Worm (Caenorhabditis elegans) whole organism, mixed stage, embryonic: Measurements from ENCODE around the gene C26E6.1.

Source experiments
- M03D4.4 ChIP-seq: sonication (generic microtip); optimal IDR thresholded peaks from 2 replicates; lab custom pipeline; 2017; ENCODE audit warnings: mild to moderate bottlenecking, missing genetic modification characterization, missing compliant biosample characterization
- bed-3 ChIP-seq: fragments of 200-800 bp; sonication (Bioruptor generic); optimal IDR thresholded peaks from 3 replicates; lab custom pipeline; 2018; ENCODE audit warnings: mild to moderate bottlenecking, missing genetic modification characterization, moderate library complexity, missing compliant biosample characterization
- blmp-1 ChIP-seq: fragments of 150-350 bp; optimal IDR thresholded peaks from 2 replicates; lab custom pipeline; 2014; ENCODE audit warnings: missing biosample characterization, missing genetic modification characterization
- ceh-39 ChIP-seq: fragments of 150-350 bp; optimal IDR thresholded peaks from 2 replicates; lab custom pipeline; 2014; ENCODE audit warnings: missing biosample characterization, missing genetic modification characterization
- ceh-43 ChIP-seq: fragments of 200-800 bp; sonication (Bioruptor generic); optimal IDR thresholded peaks from 2 replicates; lab custom pipeline; 2018; ENCODE audit warnings: mild to moderate bottlenecking, missing genetic modification characterization, moderate library complexity, missing compliant biosample characterization
- ceh-83 ChIP-seq: fragments of 200-800 bp; sonication (Bioruptor generic); optimal IDR thresholded peaks from 2 replicates; lab custom pipeline; 2018; ENCODE audit warnings: mild to moderate bottlenecking, missing genetic modification characterization, missing compliant biosample characterization
- ces-1 ChIP-seq: fragments of 150-350 bp; optimal IDR thresholded peaks from 2 replicates; lab custom pipeline; 2014; ENCODE audit warnings: missing biosample characterization, missing genetic modification reagents, missing genetic modification characterization
- cnd-1 ChIP-seq: fragments of 200-800 bp; sonication (Bioruptor generic); optimal IDR thresholded peaks from 2 replicates; lab custom pipeline; 2018; ENCODE audit warnings: mild to moderate bottlenecking, missing genetic modification characterization, missing compliant biosample characterization
- drap-1 ChIP-seq: fragments of 200-800 bp; sonication (Bioruptor generic); optimal IDR thresholded peaks from 3 replicates; lab custom pipeline; 2018; ENCODE audit warnings: mild to moderate bottlenecking, missing genetic modification characterization, missing compliant biosample characterization
- elt-1 ChIP-seq: sonication (generic microtip); optimal IDR thresholded peaks from 2 replicates; lab custom pipeline; 2017; ENCODE audit warnings: missing genetic modification characterization, mild to moderate bottlenecking, missing compliant biosample characterization, antibody characterized with exemption, moderate library complexity, borderline replicate concordance; ENCODE audit not compliant: insufficient read depth
- elt-3 ChIP-seq: fragments of 150-350 bp; optimal IDR thresholded peaks from 2 replicates; lab custom pipeline; 2014; ENCODE audit warnings: missing biosample characterization, missing genetic modification characterization
- flh-1 ChIP-seq: fragments of 200-800 bp; sonication (Bioruptor generic); optimal IDR thresholded peaks from 2 replicates; lab custom pipeline; 2018; ENCODE audit warnings: mild to moderate bottlenecking, missing genetic modification characterization, moderate library complexity, missing compliant biosample characterization
- ham-2 ChIP-seq: fragments of 200-800 bp; sonication (Bioruptor generic); optimal IDR thresholded peaks from 2 replicates; lab custom pipeline; 2018; ENCODE audit warnings: mild to moderate bottlenecking, missing genetic modification characterization, missing compliant biosample characterization
- hlh-1 ChIP-seq: fragments of 150-350 bp; optimal IDR thresholded peaks from 2 replicates; lab custom pipeline; 2014; ENCODE audit warnings: missing biosample characterization, missing genetic modification reagents, missing genetic modification characterization
- lin-13 ChIP-seq: fragments of 150-350 bp; optimal IDR thresholded peaks from 2 replicates; lab custom pipeline; 2014; ENCODE audit warnings: missing biosample characterization, missing genetic modification characterization
- lin-32 ChIP-seq: fragments of 200-800 bp; sonication (Bioruptor generic); optimal IDR thresholded peaks from 2 replicates; lab custom pipeline; 2018; ENCODE audit warnings: mild to moderate bottlenecking, missing genetic modification characterization, missing compliant biosample characterization
- lsy-2 ChIP-seq: fragments of 150-350 bp; optimal IDR thresholded peaks from 2 replicates; lab custom pipeline; 2014; ENCODE audit warnings: missing biosample characterization, missing genetic modification characterization
- mab-5 ChIP-seq: fragments of 150-350 bp; optimal IDR thresholded peaks from 2 replicates; lab custom pipeline; 2014; ENCODE audit warnings: missing biosample characterization, missing genetic modification characterization
- mep-1 ChIP-seq: fragments of 150-350 bp; optimal IDR thresholded peaks from 2 replicates; lab custom pipeline; 2017; ENCODE audit warnings: missing biosample characterization, missing genetic modification reagents, missing genetic modification characterization, inconsistent platforms
- mls-2 ChIP-seq: sonication (generic microtip); optimal IDR thresholded peaks from 2 replicates; lab custom pipeline; 2016; ENCODE audit warnings: mild to moderate bottlenecking, missing genetic modification characterization, moderate library complexity, missing compliant biosample characterization
- nhr-12 ChIP-seq: fragments of 150-350 bp; optimal IDR thresholded peaks from 2 replicates; lab custom pipeline; 2014; ENCODE audit warnings: missing biosample characterization, missing genetic modification characterization
- nhr-2 ChIP-seq: fragments of 150-350 bp; optimal IDR thresholded peaks from 2 replicates; lab custom pipeline; 2014; ENCODE audit warnings: missing biosample characterization, missing genetic modification characterization
- nhr-237 ChIP-seq: fragments of 150-350 bp; optimal IDR thresholded peaks from 2 replicates; lab custom pipeline; 2014; ENCODE audit warnings: missing biosample characterization, missing genetic modification characterization
- nhr-28 ChIP-seq: fragments of 150-350 bp; optimal IDR thresholded peaks from 2 replicates; lab custom pipeline; 2014; ENCODE audit warnings: missing biosample characterization, missing genetic modification characterization
- nhr-76 ChIP-seq: sonication (generic microtip); optimal IDR thresholded peaks from 2 replicates; lab custom pipeline; 2017; ENCODE audit warnings: missing biosample characterization, missing genetic modification characterization
- pha-4 ChIP-seq: fragments of 150-350 bp; optimal IDR thresholded peaks from 2 replicates; lab custom pipeline; 2018; ENCODE audit warnings: missing biosample characterization, missing genetic modification reagents, missing genetic modification characterization
- sem-2 ChIP-seq: fragments of 200-800 bp; sonication (Bioruptor generic); optimal IDR thresholded peaks from 2 replicates; lab custom pipeline; 2018; ENCODE audit warnings: mild to moderate bottlenecking, missing genetic modification characterization, missing compliant biosample characterization
- snpc-4 ChIP-seq: fragments of 150-350 bp; optimal IDR thresholded peaks from 2 replicates; lab custom pipeline; 2014; ENCODE audit warnings: missing biosample characterization, missing genetic modification characterization
- sptf-1 ChIP-seq: sonication (generic microtip); optimal IDR thresholded peaks from 2 replicates; lab custom pipeline; 2017; ENCODE audit warnings: mild to moderate bottlenecking, missing genetic modification characterization, moderate library complexity, missing compliant biosample characterization
- tbx-8 ChIP-seq: fragments of 200-800 bp; sonication (Bioruptor generic); optimal IDR thresholded peaks from 2 replicates; lab custom pipeline; 2018; ENCODE audit warnings: mild to moderate bottlenecking, missing genetic modification characterization, moderate library complexity, missing compliant biosample characterization
- unc-120 ChIP-seq: sonication (generic microtip); optimal IDR thresholded peaks from 2 replicates; lab custom pipeline; 2017; ENCODE audit warnings: missing genetic modification characterization, missing compliant biosample characterization; ENCODE audit not compliant: poor library complexity, severe bottlenecking
- unc-39 ChIP-seq: fragments of 150-350 bp; optimal IDR thresholded peaks from 2 replicates; lab custom pipeline; 2014; ENCODE audit warnings: missing biosample characterization, missing genetic modification characterization
- unc-62 ChIP-seq: fragments of 150-350 bp; optimal IDR thresholded peaks from 2 replicates; lab custom pipeline; 2014; ENCODE audit warnings: missing biosample characterization, missing genetic modification reagents, missing genetic modification characterization
- zip-8 ChIP-seq: fragments of 150-350 bp; optimal IDR thresholded peaks from 2 replicates; lab custom pipeline; 2014; ENCODE audit warnings: missing biosample characterization, missing genetic modification characterization
- ztf-11 ChIP-seq: fragments of 150-350 bp; optimal IDR thresholded peaks from 2 replicates; lab custom pipeline; 2014; ENCODE audit warnings: missing biosample characterization, missing genetic modification characterization

C26E6.1 gene

DNA sequence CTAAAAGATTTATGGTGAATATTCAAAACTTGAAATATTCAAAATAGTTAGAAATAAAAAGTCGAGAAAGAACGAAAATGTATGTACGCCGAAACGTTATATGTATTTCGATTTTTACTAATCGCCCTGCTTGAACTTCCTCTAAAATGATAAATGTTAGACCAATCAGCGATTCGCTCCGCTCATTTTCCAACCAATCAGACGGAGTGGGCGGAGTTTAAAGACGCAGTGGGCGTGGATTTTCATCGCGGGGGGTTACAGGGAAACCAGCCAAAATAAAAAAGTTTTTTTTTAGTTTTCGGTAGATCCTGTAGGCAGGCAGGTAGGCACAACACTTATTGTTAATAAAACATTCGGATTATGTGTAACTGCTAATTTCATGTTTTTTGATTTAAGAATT, 3.7 kb upstream of the C26E6.1 start:
- TF ChIP-seq ztf-11 (no peak), sem-2 (GFP tag; lab: Kevin White, UChicago) (no peak), ces-1 (GFP tag; lab: Kevin White, UChicago) (no peak), zip-8 (tag; lab: Kevin White, UChicago) (no peak)

ce11 chrIII:4960204-4960603, 3.5 kb downstream of the C26E6.1 start, which contains the start of gene C27F2.4:
Gene C27F2.4 (minus strand): TSS chrIII:4960304.
- TF ChIP-seq nhr-28: no peak
- no peak for TF ChIP-seq elt-3 (tag; lab: Kevin White, UChicago)
- TF ChIP-seq ces-1 (GFP tag; lab: Kevin White, UChicago): no peak
- TF ChIP-seq nhr-76 (tag; lab: Kevin White, UChicago): no peak
- TF ChIP-seq hlh-1 (tag; lab: Kevin White, UChicago): no peak
- TF ChIP-seq, all 35 proteins: peak for 0

ce11 chrIII:4961281-4961680, 4.6 kb downstream of the C26E6.1 start:
- TF ChIP-seq cnd-1 (tag; lab: Kevin White, UChicago) (no peak), mls-2 (tag; lab: Kevin White, UChicago) (no peak), pha-4 (no peak), unc-120 (tag; lab: Kevin White, UChicago) (no peak), flh-1 (GFP tag; lab: Kevin White, UChicago) (no peak), blmp-1 (no peak), nhr-237 (tag; lab: Kevin White, UChicago) (no peak), drap-1 (GFP tag; lab: Kevin White, UChicago) (no peak), sem-2 (GFP tag; lab: Kevin White, UChicago) (no peak), lin-13 (tag; lab: Kevin White, UChicago) (no peak), ceh-39 (no peak), tbx-8 (GFP tag; lab: Kevin White, UChicago) (no peak), unc-39 (tag; lab: Kevin White, UChicago) (no peak), elt-1 (no peak), mep-1 (no peak)

DNA sequence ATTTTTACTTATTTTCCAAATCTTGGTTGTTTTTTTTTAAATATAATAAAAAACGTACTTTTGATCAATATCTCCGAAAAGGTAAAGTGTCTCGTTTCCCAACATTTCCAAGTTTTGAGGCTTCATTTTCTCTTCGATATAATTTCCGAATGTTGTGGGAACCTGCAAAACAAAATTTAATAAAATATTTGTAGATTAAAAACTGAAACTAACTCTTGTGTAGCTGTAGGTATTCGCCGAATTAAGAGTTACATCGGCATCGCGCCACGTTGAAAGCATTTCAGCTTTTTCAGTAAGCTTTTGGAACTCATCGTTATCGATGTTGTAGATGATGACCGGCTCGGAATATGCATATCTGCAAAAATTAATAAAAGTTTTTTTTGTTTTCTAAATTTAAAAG, 5.7 kb downstream of the C26E6.1 start, which contains the start of gene vps-22:
Gene vps-22 (minus strand): TSS at position 101 of the 400 bp plus-strand sequence.
- TF ChIP-seq cnd-1 (tag; lab: Kevin White, UChicago): no peak
- no peak for TF ChIP-seq mep-1
- TF ChIP-seq elt-3 (tag; lab: Kevin White, UChicago): no peak
- TF ChIP-seq unc-39 (tag; lab: Kevin White, UChicago): no peak
- TF ChIP-seq lin-13 (tag; lab: Kevin White, UChicago): no peak
- no peak for TF ChIP-seq nhr-2
- TF ChIP-seq unc-120 (tag; lab: Kevin White, UChicago): no peak
- TF ChIP-seq tbx-8 (GFP tag; lab: Kevin White, UChicago): no peak
- no peak for TF ChIP-seq nhr-76 (tag; lab: Kevin White, UChicago)

- no peak for TF ChIP-seq blmp-1
- peak; percentile 80 for TF ChIP-seq lsy-2
- TF ChIP-seq ztf-11: no peak
- no peak for TF ChIP-seq zip-8 (tag; lab: Kevin White, UChicago)
- TF ChIP-seq nhr-2: peak; percentile 16
- peak; percentile 63 for TF ChIP-seq ceh-83
- peak; percentile 62 for TF ChIP-seq ceh-39
- TF ChIP-seq ceh-43: peak; percentile 22
- TF ChIP-seq unc-39 (tag; lab: Kevin White, UChicago): no peak
- no peak for TF ChIP-seq snpc-4
- no peak for TF ChIP-seq nhr-28
- no peak for TF ChIP-seq sem-2 (GFP tag; lab: Kevin White, UChicago)
- TF ChIP-seq mab-5 (tag; lab: Kevin White, UChicago): no peak
- TF ChIP-seq unc-62 (GFP tag; lab: Kevin White, UChicago): no peak
- TF ChIP-seq flh-1 (GFP tag; lab: Kevin White, UChicago): no peak
- peak; percentile 12 for TF ChIP-seq cnd-1 (tag; lab: Kevin White, UChicago)
- peak; percentile 76 for TF ChIP-seq sptf-1 (tag; lab: Kevin White, UChicago)
- peak; percentile 73 for TF ChIP-seq nhr-237 (tag; lab: Kevin White, UChicago)
- TF ChIP-seq bed-3 (GFP tag; lab: Kevin White, UChicago): no peak
- TF ChIP-seq M03D4.4 (tag; lab: Kevin White, UChicago): peak; percentile 52
- peak; percentile 25 for TF ChIP-seq drap-1 (GFP tag; lab: Kevin White, UChicago)
- TF ChIP-seq elt-1: no peak
- TF ChIP-seq hlh-1 (tag; lab: Kevin White, UChicago): peak; percentile 3
- TF ChIP-seq pha-4: no peak
- peak; percentile 88 for TF ChIP-seq mep-1
- TF ChIP-seq lin-32 (GFP tag; lab: Kevin White, UChicago): no peak
- TF ChIP-seq tbx-8 (GFP tag; lab: Kevin White, UChicago): no peak
- peak; percentile 24 for TF ChIP-seq mls-2 (tag; lab: Kevin White, UChicago)
- peak; percentile 73 for TF ChIP-seq ces-1 (GFP tag; lab: Kevin White, UChicago)
- no peak for TF ChIP-seq nhr-76 (tag; lab: Kevin White, UChicago)
- peak; percentile 1 for TF ChIP-seq unc-120 (tag; lab: Kevin White, UChicago)
- no peak for TF ChIP-seq ham-2 (GFP tag; lab: Kevin White, UChicago)
- TF ChIP-seq lin-13 (tag; lab: Kevin White, UChicago): peak; percentile 71
- TF ChIP-seq elt-3 (tag; lab: Kevin White, UChicago): no peak
- no peak for TF ChIP-seq nhr-12
Observed at ce11 chrIII:4962886-4963285, 6.2 kb downstream of the C26E6.1 start, which contains the start of gene C27F2.9. Gene C27F2.9 (minus strand): TSS chrIII:4963044.
